Fruit fly (Drosophila melanogaster): ENCODE results near the gene CG3119.

- no peak for TF ChIP-seq CG11294 (GFP tag; IDR thresholded peaks at IDR 0.05)
- no peak for TF ChIP-seq esn (GFP tag; optimal IDR thresholded peaks at IDR 0.05)
- no peak for TF ChIP-seq Blimp-1 (GFP tag; optimal IDR thresholded peaks at IDR 0.05)
Observed at dm6 chr2L:2845634-2846033, 8.0 kb upstream of the CG3119 start, which contains the start of gene CG18557.

Data from whole organism, prepupa.